Worm (Caenorhabditis elegans): ENCODE data around the gene F07C4.6.

- TF ChIP-seq F22D6.2 (tag; optimal IDR thresholded peaks at IDR 0.05) (no peak), zfh-2 (GFP tag; conservative IDR thresholded peaks at IDR 0.05) (no peak), ets-4 (GFP tag; optimal IDR thresholded peaks at IDR 0.05) (no peak), nhr-120 (GFP tag; IDR thresholded peaks at IDR 0.05) (no peak), lag-1 (GFP tag; IDR thresholded peaks at IDR 0.05) (no peak), nhr-90 (tag; optimal IDR thresholded peaks at IDR 0.05) (no peak), Y67H2A.10 (GFP tag; conservative IDR thresholded peaks at IDR 0.05) (no peak)
Observed at ce11 chrV:7590454-7590853, 36.2 kb upstream of the F07C4.6 start, which contains the start of gene C50E3.6.

Measured in whole organism, young adult.